Worm (Caenorhabditis elegans) whole organism, late embryonic: Measurements from ENCODE around the gene lmtr-5.

Experiments
- C08G9.2 ChIP-seq: sonication (generic microtip); optimal IDR thresholded peaks from 2 replicates; lab custom pipeline; 2016; ENCODE audit warnings: mild to moderate bottlenecking, missing genetic modification characterization, moderate library complexity, missing compliant biosample characterization
- C38D4.7 ChIP-seq: fragments of 200-800 bp; sonication (Bioruptor generic); optimal IDR thresholded peaks from 2 replicates; lab custom pipeline; 2018; ENCODE audit warnings: mild to moderate bottlenecking, missing genetic modification characterization, moderate library complexity, missing compliant biosample characterization
- K02D7.2 ChIP-seq: sonication (generic microtip); optimal IDR thresholded peaks from 2 replicates; lab custom pipeline; 2017; ENCODE audit warnings: mild to moderate bottlenecking, missing genetic modification characterization, missing compliant biosample characterization
- T23F11.4 ChIP-seq: fragments of 200-800 bp; sonication (Bioruptor generic); optimal IDR thresholded peaks from 2 replicates; lab custom pipeline; 2018; ENCODE audit warnings: mild to moderate bottlenecking, missing genetic modification characterization, missing compliant biosample characterization
- Y22D7AL.16 ChIP-seq: sonication (generic microtip); optimal IDR thresholded peaks from 2 replicates; lab custom pipeline; 2016; ENCODE audit warnings: missing genetic modification characterization, missing compliant biosample characterization
- ahr-1 ChIP-seq: sonication (generic microtip); optimal IDR thresholded peaks from 2 replicates; lab custom pipeline; 2016; ENCODE audit warnings: missing genetic modification characterization, missing compliant biosample characterization
- ceh-18 ChIP-seq: sonication (generic microtip); optimal IDR thresholded peaks from 2 replicates; lab custom pipeline; 2016; ENCODE audit warnings: missing genetic modification characterization, missing compliant biosample characterization
- ceh-19 ChIP-seq: fragments of 200-800 bp; sonication (Bioruptor generic); optimal IDR thresholded peaks from 2 replicates; lab custom pipeline; 2018; ENCODE audit warnings: mild to moderate bottlenecking, missing genetic modification characterization, missing compliant biosample characterization
- ceh-22 ChIP-seq: sonication (generic microtip); optimal IDR thresholded peaks from 2 replicates; lab custom pipeline; 2017; ENCODE audit warnings: missing biosample characterization, missing genetic modification characterization
- ceh-24 ChIP-seq: sonication (generic microtip); optimal IDR thresholded peaks from 2 replicates; lab custom pipeline; 2016; ENCODE audit warnings: mild to moderate bottlenecking, missing genetic modification characterization, missing compliant biosample characterization
- ceh-30 ChIP-seq: fragments of 150-350 bp; optimal IDR thresholded peaks from 2 replicates; lab custom pipeline; 2014; ENCODE audit warnings: missing biosample characterization, missing genetic modification characterization
- ceh-31 ChIP-seq: sonication (generic microtip); optimal IDR thresholded peaks from 2 replicates; lab custom pipeline; 2016; ENCODE audit warnings: missing genetic modification characterization, missing compliant biosample characterization
- ceh-6 ChIP-seq: fragments of 200-800 bp; sonication (Bioruptor generic); optimal IDR thresholded peaks from 2 replicates; lab custom pipeline; 2018; ENCODE audit warnings: mild to moderate bottlenecking, missing genetic modification characterization, missing compliant biosample characterization
- dve-1 ChIP-seq: sonication (generic microtip); optimal IDR thresholded peaks from 2 replicates; lab custom pipeline; 2017; ENCODE audit warnings: antibody characterized with exemption, mild to moderate bottlenecking, missing genetic modification characterization, missing compliant biosample characterization
- elt-4 ChIP-seq: sonication (generic microtip); optimal IDR thresholded peaks from 2 replicates; lab custom pipeline; 2016; ENCODE audit warnings: missing genetic modification characterization, missing compliant biosample characterization
- fkh-6 ChIP-seq: sonication (generic microtip); optimal IDR thresholded peaks from 2 replicates; lab custom pipeline; 2016; ENCODE audit warnings: missing genetic modification characterization, missing compliant biosample characterization
- gmeb-2 ChIP-seq: sonication (generic microtip); optimal IDR thresholded peaks from 2 replicates; lab custom pipeline; 2016; ENCODE audit warnings: missing genetic modification characterization, inconsistent platforms, missing compliant biosample characterization
- hlh-30 ChIP-seq: sonication (generic microtip); optimal IDR thresholded peaks from 2 replicates; lab custom pipeline; 2017; ENCODE audit warnings: antibody characterized with exemption, missing genetic modification characterization, missing compliant biosample characterization; ENCODE audit not compliant: insufficient read depth
- hlh-6 ChIP-seq: sonication (generic microtip); optimal IDR thresholded peaks from 2 replicates; lab custom pipeline; 2016; ENCODE audit warnings: missing genotype, missing genetic modification characterization, missing compliant biosample characterization
- madf-2 ChIP-seq: sonication (generic microtip); optimal IDR thresholded peaks from 2 replicates; lab custom pipeline; 2017; ENCODE audit warnings: missing genetic modification characterization, missing compliant biosample characterization
- nhr-11 ChIP-seq: fragments of 150-350 bp; optimal IDR thresholded peaks from 2 replicates; lab custom pipeline; 2014; ENCODE audit warnings: missing biosample characterization, missing genetic modification characterization
- npax-4 ChIP-seq: sonication (generic microtip); optimal IDR thresholded peaks from 2 replicates; lab custom pipeline; 2016; ENCODE audit warnings: missing genetic modification characterization, missing compliant biosample characterization
- odd-2 ChIP-seq: sonication (generic microtip); optimal IDR thresholded peaks from 2 replicates; lab custom pipeline; 2017; ENCODE audit warnings: antibody characterized with exemption, mild to moderate bottlenecking, missing genetic modification characterization, missing compliant biosample characterization
- pag-3 ChIP-seq: sonication (generic microtip); optimal IDR thresholded peaks from 2 replicates; lab custom pipeline; 2016; ENCODE audit warnings: missing compliant biosample characterization, missing genetic modification characterization, borderline replicate concordance
- pat-9 ChIP-seq: fragments of 200-800 bp; sonication (Bioruptor generic); optimal IDR thresholded peaks from 2 replicates; lab custom pipeline; 2018; ENCODE audit warnings: mild to moderate bottlenecking, missing genetic modification characterization, moderate library complexity, missing compliant biosample characterization
- pax-1 ChIP-seq: fragments of 150-350 bp; optimal IDR thresholded peaks from 2 replicates; lab custom pipeline; 2014; ENCODE audit warnings: missing biosample characterization, missing genetic modification characterization
- pha-4 ChIP-seq: fragments of 150-350 bp; optimal IDR thresholded peaks from 2 replicates; lab custom pipeline; 2018; ENCODE audit warnings: missing biosample characterization, missing genetic modification reagents, missing genetic modification characterization
- pros-1 ChIP-seq: fragments of 150-350 bp; optimal IDR thresholded peaks from 2 replicates; lab custom pipeline; 2014; ENCODE audit warnings: missing biosample characterization, missing genetic modification reagents, missing genetic modification characterization
- ref-2 ChIP-seq: sonication (generic microtip); optimal IDR thresholded peaks from 2 replicates; lab custom pipeline; 2016; ENCODE audit warnings: missing genetic modification characterization, missing compliant biosample characterization
- tbx-2 ChIP-seq: sonication (generic microtip); optimal IDR thresholded peaks from 2 replicates; lab custom pipeline; 2016; ENCODE audit warnings: missing genetic modification characterization, missing compliant biosample characterization
- unc-3 ChIP-seq, 2 experiments: fragments of 200-800 bp in 1 of 2; sonication (Bioruptor generic) in 1 of 2; sonication (generic microtip) in 1 of 2; conservative IDR thresholded peaks in 1 of 2; optimal IDR thresholded peaks in 1 of 2; 2 replicates each; pipeline versions ENCODE4 v1.3.6 to Lab custom; 2016 to 2022; ENCODE audit warnings: missing compliant biosample characterization in 2 of 2, missing genetic modification characterization in 2 of 2, missing genetic modification reagents in 1 of 2
- unc-55 ChIP-seq: sonication (generic microtip); optimal IDR thresholded peaks from 2 replicates; lab custom pipeline; 2017; ENCODE audit warnings: missing biosample characterization, missing genetic modification reagents, missing genetic modification characterization
- zip-5 ChIP-seq: sonication (generic microtip); optimal IDR thresholded peaks from 2 replicates; lab custom pipeline; 2016; ENCODE audit warnings: missing genetic modification characterization, missing compliant biosample characterization
- ztf-16 ChIP-seq: sonication (generic microtip); optimal IDR thresholded peaks from 2 replicates; lab custom pipeline; 2017; ENCODE audit warnings: missing genetic modification characterization, missing compliant biosample characterization

The lmtr-5 gene

DNA sequence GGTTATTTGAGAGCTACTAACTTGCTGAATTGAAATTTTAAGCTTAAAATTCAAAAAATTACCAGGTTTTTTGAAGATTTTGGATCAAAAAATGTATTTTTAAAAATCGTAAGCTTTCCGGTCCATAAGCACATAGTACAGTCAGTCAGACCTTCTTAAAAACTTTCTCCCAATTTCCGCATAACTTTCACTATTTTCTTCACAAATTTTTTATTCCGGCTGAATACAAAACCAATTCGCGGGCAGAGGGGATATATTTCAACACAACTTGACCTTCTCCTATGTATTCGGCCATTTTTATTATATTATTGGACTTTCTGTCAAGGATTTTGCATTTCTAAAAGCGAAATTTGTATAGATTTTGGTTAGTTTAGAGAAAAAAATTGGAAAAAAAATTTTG, 23.0 kb upstream of the lmtr-5 start:
- TF ChIP-seq odd-2 (no peak), C08G9.2 (tag; lab: Kevin White, UChicago) (no peak), ceh-31 (tag; lab: Kevin White, UChicago) (no peak)

- TF ChIP-seq odd-2 (no peak), pag-3 (tag; lab: Kevin White, UChicago) (no peak), pat-9 (tag; lab: Kevin White, UChicago) (no peak), ceh-30 (tag; lab: Kevin White, UChicago) (no peak), npax-4 (tag; lab: Kevin White, UChicago) (no peak)
Measured at ce11 chrIII:3161600-3161999, 21.9 kb upstream of the lmtr-5 start.

- TF ChIP-seq madf-2 (tag; lab: Kevin White, UChicago) = no peak
- no peak for TF ChIP-seq ceh-6 (GFP tag; lab: Kevin White, UChicago)
- TF ChIP-seq unc-55 (GFP tag; lab: Kevin White, UChicago) = no peak
- TF ChIP-seq hlh-6 (tag; lab: Kevin White, UChicago) = no peak
- TF ChIP-seq ceh-22 (tag; lab: Kevin White, UChicago) = no peak
- no peak for TF ChIP-seq fkh-6
- no peak for TF ChIP-seq dve-1 (tag; lab: Kevin White, UChicago)
- TF ChIP-seq ahr-1 (tag; lab: Kevin White, UChicago) = no peak
- no peak for TF ChIP-seq pax-1 (tag; lab: Kevin White, UChicago)
- TF ChIP-seq unc-3 (GFP tag; conservative IDR thresholded peaks at IDR 0.05; lab: Robert Waterston, UW) = no peak
- TF ChIP-seq unc-3 (tag; optimal IDR thresholded peaks at IDR 0.05; lab: Kevin White, UChicago) = no peak
- no peak for TF ChIP-seq ceh-24
- TF ChIP-seq C38D4.7 (GFP tag; lab: Kevin White, UChicago) = no peak
- TF ChIP-seq gmeb-2 (tag; lab: Kevin White, UChicago) = no peak
- no peak for TF ChIP-seq zip-5 (tag; lab: Kevin White, UChicago)
Measured at ce11 chrIII:3163448-3163847, 20.0 kb upstream of the lmtr-5 start.

DNA sequence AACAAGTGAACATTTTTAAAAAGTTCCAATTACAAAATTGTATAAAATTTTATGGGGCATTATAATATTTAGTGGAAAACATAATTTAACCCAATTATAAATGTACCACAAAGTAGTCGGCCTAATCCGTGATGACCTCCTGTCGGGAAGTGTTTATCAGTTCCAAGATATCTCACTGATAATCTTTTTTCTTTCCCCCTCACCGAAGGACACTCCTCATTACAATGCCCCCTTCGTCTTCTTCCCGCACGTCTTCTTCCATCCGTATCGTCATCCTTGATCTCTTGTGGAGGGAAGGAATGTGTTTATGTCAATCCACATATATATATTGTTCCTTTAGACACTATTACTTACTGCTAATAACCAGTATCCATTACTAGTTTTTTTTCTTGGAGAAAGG, 18.2 kb upstream of the lmtr-5 start, which contains the start of gene R148.5:
Gene R148.5 (plus strand): TSS at position 331 of the 400 bp plus-strand sequence.
- TF ChIP-seq Y22D7AL.16 (tag; lab: Kevin White, UChicago) = no peak
- TF ChIP-seq unc-55 (GFP tag; lab: Kevin White, UChicago) = no peak
- TF ChIP-seq pha-4 = no peak
- TF ChIP-seq pros-1 (tag; lab: Kevin White, UChicago) = no peak
- no peak for TF ChIP-seq hlh-6 (tag; lab: Kevin White, UChicago)

ce11 chrIII:3169279-3169678, 14.2 kb upstream of the lmtr-5 start:
- TF ChIP-seq ceh-30 (tag; lab: Kevin White, UChicago) (no peak), elt-4 (tag; lab: Kevin White, UChicago) (no peak), ceh-19 (no peak), odd-2 (no peak), ztf-16 (tag; lab: Kevin White, UChicago) (no peak), pha-4 (no peak), ahr-1 (tag; lab: Kevin White, UChicago) (no peak), ceh-24 (no peak), hlh-30 (tag; lab: Kevin White, UChicago) (no peak), gmeb-2 (tag; lab: Kevin White, UChicago) (no peak), tbx-2 (no peak), K02D7.2 (tag; lab: Kevin White, UChicago) (no peak), unc-55 (GFP tag; lab: Kevin White, UChicago) (no peak), ref-2 (tag; lab: Kevin White, UChicago) (no peak), pag-3 (tag; lab: Kevin White, UChicago) (no peak), nhr-11 (tag; lab: Kevin White, UChicago) (no peak), ceh-18 (tag; lab: Kevin White, UChicago) (no peak), T23F11.4 (GFP tag; lab: Kevin White, UChicago) (no peak), C38D4.7 (GFP tag; lab: Kevin White, UChicago) (no peak), dve-1 (tag; lab: Kevin White, UChicago) (no peak)
